Worm (Caenorhabditis elegans): ENCODE data around the gene F11E6.6.
"Not testable (repeated sequence)": the region's sequence is repeated elsewhere in the genome, so short reads cannot be mapped to it uniquely, and the experiment has no call there.

ce11 chrIV:17492712-17493111 is 26.9 kb upstream of the F11E6.6 start:
- TF ChIP-seq unc-62 (GFP tag; optimal IDR thresholded peaks at IDR 0.05 in 1 of 2); unc-62 (tag; optimal IDR thresholded peaks at IDR 0.05); zfp-2 (tag; optimal IDR thresholded peaks at IDR 0.05); nhr-77 (tag; optimal IDR thresholded peaks at IDR 0.05); nhr-237 (tag; optimal IDR thresholded peaks at IDR 0.05); Y5F2A.4 (GFP tag; optimal IDR thresholded peaks at IDR 0.05): not testable (repeated sequence)
